Fruit fly (Drosophila melanogaster): ENCODE results near the gene Acyp2.

dm6 chr3R:15774128-15774527, 18.4 kb upstream of the Acyp2 start, which contains the start of gene Ttc26:
- TF ChIP-seq tai (GFP tag; optimal IDR thresholded peaks at IDR 0.05) = no peak
- TF ChIP-seq N (GFP tag; optimal IDR thresholded peaks at IDR 0.05) = no peak
- TF ChIP-seq CG32264 (GFP tag; optimal IDR thresholded peaks at IDR 0.05) = no peak
- no peak for TF ChIP-seq ey (GFP tag; optimal IDR thresholded peaks at IDR 0.05)
- TF ChIP-seq GATAd (GFP tag; optimal IDR thresholded peaks at IDR 0.05) = no peak
- TF ChIP-seq fru (GFP tag; optimal IDR thresholded peaks at IDR 0.05) = no peak
- no peak for TF ChIP-seq h (GFP tag; optimal IDR thresholded peaks at IDR 0.05)
- TF ChIP-seq brk (GFP tag; optimal IDR thresholded peaks at IDR 0.05) = no peak
- no peak for TF ChIP-seq woc (GFP tag; optimal IDR thresholded peaks at IDR 0.05)
- TF ChIP-seq Rel (GFP tag; optimal IDR thresholded peaks at IDR 0.05) = no peak
- no peak for TF ChIP-seq Rel (tag; optimal IDR thresholded peaks at IDR 0.05)
- TF ChIP-seq lola (GFP tag; optimal IDR thresholded peaks at IDR 0.05) = no peak

All from whole organism, wandering third instar larva.